Worm (Caenorhabditis elegans): ENCODE measurements around the gene R01H2.1.

DNA sequence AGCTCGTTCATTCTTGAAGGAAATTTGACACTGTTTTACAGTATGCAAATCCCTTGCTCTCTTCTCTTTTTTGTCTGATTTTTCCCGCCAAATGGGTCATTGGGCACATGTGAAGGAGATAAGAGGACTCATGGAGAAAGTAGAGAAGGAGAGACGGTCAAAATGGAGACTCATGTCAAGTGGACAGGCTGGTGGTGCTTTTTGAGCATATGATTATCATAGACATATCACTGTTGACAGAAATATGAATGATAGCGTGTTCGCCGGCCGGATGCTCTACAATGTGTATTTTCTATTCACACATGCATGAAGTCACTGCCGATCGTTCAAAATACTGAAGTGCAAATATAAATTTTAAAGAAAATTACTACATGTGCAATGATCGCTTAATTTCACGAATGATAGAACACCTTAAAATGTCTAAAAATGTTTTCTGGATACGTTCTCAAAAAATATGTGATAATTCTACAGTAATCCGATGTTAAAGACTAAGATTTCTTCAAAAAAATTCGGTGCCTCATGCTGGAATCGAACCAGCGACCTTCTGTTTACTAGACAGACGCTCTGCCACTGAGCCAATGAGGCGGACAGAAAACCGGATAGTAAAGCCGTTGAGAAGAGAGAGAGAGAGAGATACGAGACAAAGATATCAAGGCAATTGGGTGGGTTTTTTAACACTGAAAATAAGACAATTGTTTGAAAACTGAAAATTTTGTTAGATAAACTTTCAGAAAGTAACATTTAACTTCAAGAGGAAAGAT lies 32.5 kb upstream of the R01H2.1 start:
- TF ChIP-seq flt-1 (GFP tag; IDR thresholded peaks at IDR 0.05) (peak; percentile 71), ama-1 (optimal IDR thresholded peaks at IDR 0.05) (no peak), tbx-11 (GFP tag; IDR thresholded peaks at IDR 0.05) (peak; percentile 62), pes-1 (GFP tag; IDR thresholded peaks at IDR 0.05) (peak; percentile 85), B0310.2 (tag; optimal IDR thresholded peaks at IDR 0.05) (no peak), sea-1 (GFP tag; conservative IDR thresholded peaks at IDR 0.05) (peak; percentile 61; the same call in 1 of the 2 replicates), scrt-1 (GFP tag; IDR thresholded peaks at IDR 0.05) (peak; percentile 50; the same call in 1 of the 2 replicates), hmbx-1 (tag; optimal IDR thresholded peaks at IDR 0.05) (peak; percentile 27), ets-7 (tag; optimal IDR thresholded peaks at IDR 0.05) (no peak), tra-4 (tag; optimal IDR thresholded peaks at IDR 0.05) (no peak), hnd-1 (tag; optimal IDR thresholded peaks at IDR 0.05) (peak; percentile 43), tbx-37 (GFP tag; conservative IDR thresholded peaks at IDR 0.05) (0 out of 2 replicates have a peak, but pooled peaks have one; percentile 41), ceh-13 (GFP tag; optimal IDR thresholded peaks at IDR 0.05) (peak; percentile 44)
